Fruit fly (Drosophila melanogaster) whole organism, wandering third instar larva: ENCODE measurements around the gene psh.

Experiments used
- Abd-B ChIP-seq: fragments of >200 bp; optimal IDR thresholded peaks from 2 replicates; lab custom pipeline; 2017; ENCODE audit warnings: missing biosample characterization, missing genetic modification characterization
- CrebA ChIP-seq: fragments of 200-800 bp; sonication (Bioruptor generic); optimal IDR thresholded peaks from 2 replicates; lab custom pipeline; 2016; ENCODE audit warnings: missing biosample characterization, mild to moderate bottlenecking, missing genetic modification characterization, borderline replicate concordance
- Myc ChIP-seq: fragments of >200 bp; optimal IDR thresholded peaks from 2 replicates; lab custom pipeline; 2017
- OdsH ChIP-seq: fragments of 200-800 bp; sonication (Bioruptor generic); optimal IDR thresholded peaks from 2 replicates; lab custom pipeline; 2016; ENCODE audit warnings: missing biosample characterization, mild to moderate bottlenecking, missing genetic modification characterization
- Vsx2 ChIP-seq: fragments of 200-300, 225-300 bp; sonication (Bioruptor generic); optimal IDR thresholded peaks from 2 replicates; lab custom pipeline; 2018; ENCODE audit warnings: missing biosample characterization, missing genetic modification characterization; ENCODE audit not compliant: partially characterized antibody
- br ChIP-seq: fragments of 200-800 bp; sonication (Bioruptor generic); optimal IDR thresholded peaks from 2 replicates; lab custom pipeline; 2016; ENCODE audit warnings: missing biosample characterization, missing genetic modification characterization
- dsf ChIP-seq: sonication (Bioruptor generic); optimal IDR thresholded peaks from 2 replicates; lab custom pipeline; 2016; ENCODE audit warnings: missing biosample characterization, missing genetic modification characterization, borderline replicate concordance
- fru ChIP-seq: fragments of 200-800 bp; sonication (Bioruptor generic); optimal IDR thresholded peaks from 3 replicates; lab custom pipeline; 2016; ENCODE audit warnings: missing biosample characterization, mild to moderate bottlenecking, missing genetic modification characterization
- pan ChIP-seq: fragments of >200 bp; optimal IDR thresholded peaks from 2 replicates; lab custom pipeline; 2017
- rgr ChIP-seq: fragments of 200-800 bp; sonication (Bioruptor generic); optimal IDR thresholded peaks from 3 replicates; lab custom pipeline; 2016; ENCODE audit warnings: missing biosample characterization, mild to moderate bottlenecking, missing genetic modification characterization
- tai ChIP-seq: sonication (Bioruptor generic); optimal IDR thresholded peaks from 2 replicates; lab custom pipeline; 2016; ENCODE audit warnings: missing biosample characterization, missing genetic modification characterization
- usp ChIP-seq: fragments of >200 bp; optimal IDR thresholded peaks from 2 replicates; lab custom pipeline; 2017; ENCODE audit warnings: missing biosample characterization, missing genetic modification characterization

- TF ChIP-seq rgr (GFP tag; lab: Kevin White, UChicago) (no peak), dsf (GFP tag; lab: Kevin White, UChicago) (no peak), tai (GFP tag; lab: Kevin White, UChicago) (no peak), OdsH (GFP tag; lab: Kevin White, UChicago) (no peak), usp (GFP tag; lab: Kevin White, UChicago) (no peak), pan (no peak), Abd-B (GFP tag; lab: Kevin White, UChicago) (no peak), Myc (lab: Kevin White, UChicago) (no peak), br (GFP tag; lab: Kevin White, UChicago) (no peak), fru (GFP tag; lab: Kevin White, UChicago) (no peak), CrebA (no peak), Vsx2 (no peak)
Measured at dm6 chrX:18510884-18511283, 24.2 kb upstream of the psh start.
